Worm (Caenorhabditis elegans) whole organism, L1 larva: Measurements from ENCODE around the gene Y73B6BL.27.

ENCODE experiments used
- C34B4.2 ChIP-seq: sonication (generic microtip); optimal IDR thresholded peaks from 2 replicates; lab custom pipeline; 2017; ENCODE audit warnings: mild to moderate bottlenecking, missing genetic modification characterization, missing compliant biosample characterization
- F16B12.6 ChIP-seq: fragments of 150-350 bp; optimal IDR thresholded peaks from 2 replicates; lab custom pipeline; 2014; ENCODE audit warnings: missing biosample characterization, missing genetic modification characterization
- Y116A8C.19 ChIP-seq: sonication (generic microtip); optimal IDR thresholded peaks from 2 replicates; lab custom pipeline; 2016; ENCODE audit warnings: missing compliant biosample characterization, missing genetic modification characterization, borderline replicate concordance
- aha-1 ChIP-seq: fragments of 150-350 bp; optimal IDR thresholded peaks from 2 replicates; lab custom pipeline; 2014; ENCODE audit warnings: missing biosample characterization, missing genetic modification characterization
- alr-1 ChIP-seq: fragments of 200-800 bp; sonication (Bioruptor generic); optimal IDR thresholded peaks from 2 replicates; lab custom pipeline; 2018; ENCODE audit warnings: borderline replicate concordance, mild to moderate bottlenecking, missing genetic modification characterization, missing compliant biosample characterization
- ceh-63 ChIP-seq: fragments of 200-800 bp; sonication (Bioruptor generic); optimal IDR thresholded peaks from 2 replicates; lab custom pipeline; 2018; ENCODE audit warnings: mild to moderate bottlenecking, missing genetic modification characterization, missing compliant biosample characterization
- ceh-8 ChIP-seq: fragments of 200-800 bp; sonication (Bioruptor generic); optimal IDR thresholded peaks from 2 replicates; lab custom pipeline; 2018; ENCODE audit warnings: mild to moderate bottlenecking, missing genetic modification characterization, moderate library complexity, missing compliant biosample characterization
- ceh-90 ChIP-seq: sonication (generic microtip); optimal IDR thresholded peaks from 2 replicates; lab custom pipeline; 2016; ENCODE audit warnings: missing genetic modification characterization, missing compliant biosample characterization
- ces-1 ChIP-seq: fragments of 150-350 bp; optimal IDR thresholded peaks from 2 replicates; lab custom pipeline; 2014; ENCODE audit warnings: missing biosample characterization, missing genetic modification reagents, missing genetic modification characterization
- dpl-1 ChIP-seq, 3 experiments: fragments of 150-350 bp in 2 of 3; sonication (generic microtip) in 1 of 3; optimal IDR thresholded peaks; 2 replicates each; lab custom pipeline; 2014 to 2017; ENCODE audit warnings: missing biosample characterization in 3 of 3, missing genetic modification characterization in 3 of 3, missing genetic modification reagents in 3 of 3
- efl-1 ChIP-seq, 4 experiments: fragments of 150-350 bp; optimal IDR thresholded peaks in 3 of 4; peaks in 1 of 4; 1 replicate in 1 of 4; 2 replicates in 3 of 4; lab custom pipeline; 2014; ENCODE audit warnings: missing biosample characterization in 2 of 4, missing genetic modification characterization in 2 of 4, missing genetic modification reagents in 2 of 4
- egl-27 ChIP-seq, 2 experiments: fragments of 150-350 bp in 1 of 2; sonication (generic microtip); optimal IDR thresholded peaks; 3 replicates each; lab custom pipeline; 2017 to 2018; ENCODE audit warnings: missing biosample characterization in 2 of 2, missing genetic modification characterization in 2 of 2, missing genetic modification reagents in 2 of 2
- elt-2 ChIP-seq: sonication (generic microtip); optimal IDR thresholded peaks from 2 replicates; lab custom pipeline; 2016; ENCODE audit warnings: missing genetic modification characterization, mild to moderate bottlenecking, inconsistent platforms, missing compliant biosample characterization, missing genetic modification reagents
- elt-3 ChIP-seq, 6 experiments: fragments of 150-350 bp in 1 of 6; sonication (generic microtip); optimal IDR thresholded peaks; 2 replicates each; lab custom pipeline; 2017 to 2018; ENCODE audit warnings: missing biosample characterization in 6 of 6, missing genetic modification characterization in 6 of 6, inconsistent platforms in 1 of 6
- ets-5 ChIP-seq: fragments of 200-800 bp; sonication (Bioruptor generic); IDR thresholded peaks from 2 replicates; pipeline ENCODE4 v1.3.6; 2022; ENCODE audit warnings: missing genetic modification characterization, missing compliant biosample characterization
- fkh-4 ChIP-seq: sonication (generic microtip); optimal IDR thresholded peaks from 2 replicates; lab custom pipeline; 2016; ENCODE audit warnings: missing compliant biosample characterization, missing genetic modification characterization, borderline replicate concordance
- fkh-8 ChIP-seq: sonication (generic microtip); optimal IDR thresholded peaks from 2 replicates; lab custom pipeline; 2016; ENCODE audit warnings: mild to moderate bottlenecking, missing genetic modification characterization, missing compliant biosample characterization
- grh-1 ChIP-seq: fragments of 200-800 bp; sonication (Bioruptor generic); IDR thresholded peaks from 2 replicates; pipeline ENCODE4 v1.3.6; 2022; ENCODE audit warnings: missing genetic modification reagents, missing genetic modification characterization, missing compliant biosample characterization
- hlh-4 ChIP-seq: sonication (generic microtip); optimal IDR thresholded peaks from 2 replicates; lab custom pipeline; 2016; ENCODE audit warnings: mild to moderate bottlenecking, missing genetic modification characterization, missing compliant biosample characterization
- isw-1 ChIP-seq: fragments of 200-800 bp; sonication (Bioruptor generic); IDR thresholded peaks from 2 replicates; pipeline ENCODE4 v1.3.6; 2022; ENCODE audit warnings: missing genetic modification characterization, missing compliant biosample characterization
- lin-14 ChIP-seq: fragments of 200-800 bp; sonication (Bioruptor generic); optimal IDR thresholded peaks from 2 replicates; lab custom pipeline; 2018; ENCODE audit warnings: mild to moderate bottlenecking, missing genetic modification characterization, moderate library complexity, missing compliant biosample characterization
- lin-39 ChIP-seq: fragments of 150-350 bp; optimal IDR thresholded peaks from 2 replicates; lab custom pipeline; 2014; ENCODE audit warnings: missing biosample characterization, missing genetic modification reagents, missing genetic modification characterization
- lir-3 ChIP-seq: sonication (generic microtip); optimal IDR thresholded peaks from 2 replicates; lab custom pipeline; 2016; ENCODE audit warnings: mild to moderate bottlenecking, missing genetic modification characterization, moderate library complexity, missing compliant biosample characterization; ENCODE audit not compliant: poor library complexity
- mdl-1 ChIP-seq, 2 experiments: fragments of 150-350 bp; optimal IDR thresholded peaks; 2 replicates each; lab custom pipeline; 2014 to 2017; ENCODE audit warnings: missing biosample characterization in 2 of 2, missing genetic modification characterization in 2 of 2, inconsistent platforms in 1 of 2
- mep-1 ChIP-seq: fragments of 150-350 bp; optimal IDR thresholded peaks from 2 replicates; lab custom pipeline; 2014; ENCODE audit warnings: missing biosample characterization, missing genetic modification characterization
- nhr-12 ChIP-seq: sonication (generic microtip); optimal IDR thresholded peaks from 2 replicates; lab custom pipeline; 2017; ENCODE audit warnings: missing biosample characterization, missing genetic modification characterization
- nhr-20 ChIP-seq: sonication (generic microtip); optimal IDR thresholded peaks from 2 replicates; lab custom pipeline; 2016; ENCODE audit warnings: mild to moderate bottlenecking, missing genetic modification characterization, missing compliant biosample characterization
- nhr-237 ChIP-seq: fragments of 150-350 bp; optimal IDR thresholded peaks from 2 replicates; lab custom pipeline; 2014; ENCODE audit warnings: missing biosample characterization, missing genetic modification characterization
- nhr-76 ChIP-seq: sonication (generic microtip); optimal IDR thresholded peaks from 2 replicates; lab custom pipeline; 2017; ENCODE audit warnings: missing biosample characterization, missing genetic modification characterization
- nhr-77 ChIP-seq: fragments of 150-350 bp; optimal IDR thresholded peaks from 2 replicates; lab custom pipeline; 2014; ENCODE audit warnings: missing biosample characterization, missing genetic modification characterization
- nhr-85 ChIP-seq: sonication (generic microtip); peaks from one replicate; lab custom pipeline; 2016; ENCODE audit warnings: missing genetic modification characterization, inconsistent platforms, missing compliant biosample characterization
- nhr-90 ChIP-seq: sonication (generic microtip); optimal IDR thresholded peaks from 2 replicates; lab custom pipeline; 2016; ENCODE audit warnings: mild to moderate bottlenecking, missing genetic modification characterization, missing compliant biosample characterization; ENCODE audit not compliant: poor library complexity
- skn-1 ChIP-seq: fragments of 150-350 bp; optimal IDR thresholded peaks from 2 replicates; lab custom pipeline; 2014; ENCODE audit warnings: missing biosample characterization, missing genetic modification characterization
- sox-4 ChIP-seq: sonication (generic microtip); optimal IDR thresholded peaks from 2 replicates; lab custom pipeline; 2016; ENCODE audit warnings: missing genetic modification characterization, missing compliant biosample characterization
- sptf-1 ChIP-seq: fragments of 150-350 bp; optimal IDR thresholded peaks from 2 replicates; lab custom pipeline; 2014; ENCODE audit warnings: missing biosample characterization, missing genetic modification characterization
- tbx-2 ChIP-seq: sonication (generic microtip); optimal IDR thresholded peaks from 2 replicates; lab custom pipeline; 2016; ENCODE audit warnings: missing genetic modification characterization, missing compliant biosample characterization
- tlp-1 ChIP-seq: fragments of 150-350 bp; optimal IDR thresholded peaks from 2 replicates; lab custom pipeline; 2014; ENCODE audit warnings: missing biosample characterization, missing genetic modification characterization
- unc-30 ChIP-seq: sonication (generic microtip); optimal IDR thresholded peaks from 2 replicates; lab custom pipeline; 2017; ENCODE audit warnings: missing biosample characterization, missing genetic modification characterization
- unc-98 ChIP-seq: fragments of 200-800 bp; sonication (Bioruptor generic); IDR thresholded peaks from 2 replicates; pipeline ENCODE4 v1.3.6; 2022; ENCODE audit warnings: missing genetic modification characterization, missing compliant biosample characterization
- vab-15 ChIP-seq: sonication (generic microtip); optimal IDR thresholded peaks from 2 replicates; lab custom pipeline; 2017; ENCODE audit warnings: missing genotype, mild to moderate bottlenecking, missing genetic modification characterization, missing compliant biosample characterization
- xbp-1 ChIP-seq: sonication (generic microtip); optimal IDR thresholded peaks from 2 replicates; lab custom pipeline; 2016; ENCODE audit warnings: missing genetic modification characterization, missing compliant biosample characterization
- zag-1 ChIP-seq: fragments of 150-350 bp; optimal IDR thresholded peaks from 2 replicates; lab custom pipeline; 2014; ENCODE audit warnings: missing biosample characterization, missing genetic modification characterization
- zip-4 ChIP-seq: fragments of 200-800 bp; sonication (Bioruptor generic); optimal IDR thresholded peaks from 2 replicates; lab custom pipeline; 2018; ENCODE audit warnings: mild to moderate bottlenecking, missing genetic modification characterization, moderate library complexity, missing compliant biosample characterization
- ztf-11 ChIP-seq, 2 experiments: sonication (generic microtip); optimal IDR thresholded peaks; 2 replicates each; lab custom pipeline; 2016 to 2017; ENCODE audit warnings: missing genetic modification characterization in 2 of 2, missing biosample characterization in 1 of 2, missing compliant biosample characterization in 1 of 2
- ztf-4 ChIP-seq: fragments of 150-350 bp; optimal IDR thresholded peaks from 2 replicates; lab custom pipeline; 2014; ENCODE audit warnings: missing biosample characterization, missing genetic modification characterization

Gene Y73B6BL.27

DNA sequence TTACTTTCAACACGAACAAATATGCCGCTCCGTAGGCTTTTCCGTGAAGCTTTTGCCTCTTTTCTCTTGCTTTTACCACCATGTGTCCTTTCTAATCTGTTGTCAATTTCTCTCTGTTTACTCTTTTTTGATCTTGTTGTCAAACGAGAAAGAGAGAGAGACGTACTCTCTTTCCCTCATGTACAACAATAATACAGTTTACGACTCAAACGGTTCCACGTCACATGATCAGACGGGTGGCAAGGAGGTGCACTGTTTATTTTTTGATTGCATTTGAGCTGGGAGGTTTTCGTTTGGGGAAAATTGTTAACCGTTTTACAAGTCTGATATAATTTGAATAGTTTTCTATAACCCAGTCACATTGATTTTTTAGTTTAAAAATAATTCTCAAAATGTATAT, 27.8 kb upstream of the Y73B6BL.27 start (continued):
- TF ChIP-seq nhr-20 (tag; lab: Kevin White, UChicago) = peak; percentile 51
- peak; percentile 72 for TF ChIP-seq lin-14
- no peak for TF ChIP-seq ets-5 (GFP tag; lab: Robert Waterston, UW)
- TF ChIP-seq lin-39 (tag; lab: Kevin White, UChicago) = no peak
- TF ChIP-seq aha-1 = no peak
- peak; percentile 72 for TF ChIP-seq nhr-77 (tag; lab: Kevin White, UChicago)
- no peak for TF ChIP-seq nhr-76 (tag; lab: Kevin White, UChicago)
- TF ChIP-seq unc-98 (GFP tag; lab: Robert Waterston, UW) = no peak
- TF ChIP-seq zag-1 (tag; lab: Kevin White, UChicago) = no peak
- TF ChIP-seq dpl-1 (GFP tag; optimal IDR thresholded peaks at IDR 0.05; lab: Kevin White, UChicago) = peak in 1 of 3 experiments; percentile 6
- TF ChIP-seq ces-1 (GFP tag; lab: Kevin White, UChicago) = no peak
- TF ChIP-seq fkh-8 (tag; lab: Kevin White, UChicago) = no peak
- TF ChIP-seq Y116A8C.19 (tag; lab: Kevin White, UChicago) = no peak
- no peak for TF ChIP-seq lir-3 (tag; lab: Kevin White, UChicago)

DNA sequence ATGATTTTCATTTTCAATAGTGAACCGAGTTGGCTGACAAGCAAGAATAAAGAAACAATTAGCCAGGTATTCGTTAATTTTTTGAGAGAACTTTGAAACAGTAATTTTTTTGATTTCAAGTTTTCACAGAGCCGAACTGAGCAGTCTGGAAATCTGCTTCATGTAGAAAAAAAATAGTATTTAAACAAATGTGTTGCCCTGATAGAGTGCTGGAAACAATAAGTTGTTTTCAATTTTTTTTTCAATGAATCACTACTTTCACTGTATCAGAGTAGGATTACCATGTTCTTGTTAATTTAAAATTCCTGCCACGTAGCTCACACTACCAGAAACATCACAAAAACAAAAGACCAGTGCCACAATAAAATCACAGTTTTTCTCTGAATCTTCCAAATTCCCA, 27.4 kb upstream of the Y73B6BL.27 start:
- no peak for TF ChIP-seq ceh-90 (tag; lab: Kevin White, UChicago)
- no peak for TF ChIP-seq unc-30 (tag; lab: Kevin White, UChicago)
- TF ChIP-seq elt-2 = no peak
- no peak for TF ChIP-seq ztf-11 (tag; optimal IDR thresholded peaks at IDR 0.05; lab: Kevin White, UChicago)
- TF ChIP-seq nhr-90 (tag; lab: Kevin White, UChicago) = no peak
- TF ChIP-seq grh-1 (GFP tag; lab: Robert Waterston, UW) = no peak
- TF ChIP-seq nhr-12 (tag; lab: Kevin White, UChicago) = no peak
- TF ChIP-seq C34B4.2 (tag; lab: Kevin White, UChicago) = no peak
- TF ChIP-seq fkh-8 (tag; lab: Kevin White, UChicago) = no peak
- no peak for TF ChIP-seq zip-4 (GFP tag; lab: Kevin White, UChicago)
- TF ChIP-seq lin-14 = no peak
- no peak for TF ChIP-seq egl-27 (tag; optimal IDR thresholded peaks at IDR 0.05; lab: Kevin White, UChicago)

ce11 chrIV:6496103-6496502, 23.1 kb upstream of the Y73B6BL.27 start:
- peak; percentile 7 for TF ChIP-seq mep-1 (tag; lab: Kevin White, UChicago)
- peak; percentile 22 for TF ChIP-seq lin-14
- TF ChIP-seq vab-15 (tag; lab: Kevin White, UChicago) = no peak
- peak; percentile 76 for TF ChIP-seq nhr-85 (tag; lab: Kevin White, UChicago)
- no peak for TF ChIP-seq sptf-1
- TF ChIP-seq tbx-2 (tag; lab: Kevin White, UChicago) = no peak
- TF ChIP-seq skn-1 = no peak
- TF ChIP-seq efl-1 (optimal IDR thresholded peaks at IDR 0.05; lab: Kevin White, UChicago) = no peak
- no peak for TF ChIP-seq efl-1 (GFP tag; optimal IDR thresholded peaks at IDR 0.05 in 1 of 2; lab: Kevin White, UChicago)
- no peak for TF ChIP-seq elt-3 (tag; optimal IDR thresholded peaks at IDR 0.05; lab: Kevin White, UChicago)
- TF ChIP-seq elt-2 = no peak
- TF ChIP-seq ztf-4 (tag; lab: Kevin White, UChicago) = no peak
- TF ChIP-seq ceh-8 (GFP tag; lab: Kevin White, UChicago) = no peak

- TF ChIP-seq alr-1 (tag; lab: Kevin White, UChicago) (no peak), isw-1 (GFP tag; lab: Robert Waterston, UW) (no peak), sox-4 (tag; lab: Kevin White, UChicago) (no peak), F16B12.6 (tag; lab: Kevin White, UChicago) (no peak), ets-5 (GFP tag; lab: Robert Waterston, UW) (no peak), lin-14 (no peak), elt-2 (no peak), mep-1 (tag; lab: Kevin White, UChicago) (no peak), xbp-1 (tag; lab: Kevin White, UChicago) (no peak), ceh-63 (GFP tag; lab: Kevin White, UChicago) (no peak), mdl-1 (tag; optimal IDR thresholded peaks at IDR 0.05; lab: Kevin White, UChicago) (no peak), tlp-1 (tag; lab: Kevin White, UChicago) (no peak), hlh-4 (no peak), tbx-2 (tag; lab: Kevin White, UChicago) (no peak), lin-39 (tag; lab: Kevin White, UChicago) (no peak), nhr-237 (tag; lab: Kevin White, UChicago) (no peak), Y116A8C.19 (tag; lab: Kevin White, UChicago) (no peak), unc-98 (GFP tag; lab: Robert Waterston, UW) (no peak), fkh-4 (tag; lab: Kevin White, UChicago) (no peak), skn-1 (no peak)
These were observed 20.3 kb upstream of the Y73B6BL.27 start, which contains the start of gene Y73B6BL.44 for ce11 chrIV:6493299-6493698. Y73B6BL.44 (plus strand) TSS chrIV:6493599.
